Worm (Caenorhabditis elegans): Measurements from ENCODE around the gene F01F1.15.

The F01F1.15 gene

ce11 chrIII:5855637-5856179 lies 13.6 kb downstream of the F01F1.15 start, which contains the start of the genes cct-6 and alh-9 (continued):
- no peak for TF ChIP-seq nhr-90 (tag; optimal IDR thresholded peaks at IDR 0.05)
- no peak for TF ChIP-seq ztf-18 (tag; optimal IDR thresholded peaks at IDR 0.05)
- no peak for TF ChIP-seq akir-1 (GFP tag; optimal IDR thresholded peaks at IDR 0.05)
- TF ChIP-seq nfya-2 (GFP tag; IDR thresholded peaks at IDR 0.05), result no peak
- TF ChIP-seq ama-1 (optimal IDR thresholded peaks at IDR 0.05), result no peak
- no peak for TF ChIP-seq ama-1 (GFP tag; optimal IDR thresholded peaks at IDR 0.05)
- peak; percentile 61 for TF ChIP-seq F23B12.7 (tag; optimal IDR thresholded peaks at IDR 0.05; ENCODE audit: insufficient read depth)
- no peak for TF ChIP-seq F57C9.4 (tag; optimal IDR thresholded peaks at IDR 0.05)
- TF ChIP-seq pha-4 (tag; optimal IDR thresholded peaks at IDR 0.05), result peak; percentile 94
- no peak for TF ChIP-seq bed-1 (GFP tag; IDR thresholded peaks at IDR 0.05)
- TF ChIP-seq attf-5 (GFP tag; optimal IDR thresholded peaks at IDR 0.05), result peak; percentile 64
- TF ChIP-seq ztf-6 (GFP tag; IDR thresholded peaks at IDR 0.05), result no peak
- no peak for TF ChIP-seq him-1 (tag; optimal IDR thresholded peaks at IDR 0.05)
- TF ChIP-seq ZK185.1 (tag; optimal IDR thresholded peaks at IDR 0.05; ENCODE audit: poor library complexity, severe bottlenecking), result no peak
- TF ChIP-seq hmg-20 (GFP tag; IDR thresholded peaks at IDR 0.05), result no peak
- peak; percentile 77 for TF ChIP-seq hsf-1 (GFP tag; IDR thresholded peaks at IDR 0.05)
- TF ChIP-seq cebp-1 (GFP tag; IDR thresholded peaks at IDR 0.05), result peak; percentile 68; the same call in 1 of the 2 replicates
- peak; percentile 94 for TF ChIP-seq cebp-1 (tag; optimal IDR thresholded peaks at IDR 0.05)
- TF ChIP-seq pbrm-1 (GFP tag; IDR thresholded peaks at IDR 0.05), result peak; percentile 64; the same call in 1 of the 2 replicates
- TF ChIP-seq ceh-91 (GFP tag; IDR thresholded peaks at IDR 0.05), result peak; percentile 44; the same call in 1 of the 2 replicates
- peak; percentile 20; the same call in 1 of the 2 replicates for TF ChIP-seq nfyb-1 (GFP tag; IDR thresholded peaks at IDR 0.05)
- TF ChIP-seq gei-17 (GFP tag; optimal IDR thresholded peaks at IDR 0.05), result no peak
- no peak for TF ChIP-seq egl-44 (GFP tag; IDR thresholded peaks at IDR 0.05)
- no peak for TF ChIP-seq B0261.1 (tag; optimal IDR thresholded peaks at IDR 0.05)
- TF ChIP-seq xnd-1 (tag; optimal IDR thresholded peaks at IDR 0.05), result no peak
- TF ChIP-seq lin-26 (GFP tag; IDR thresholded peaks at IDR 0.05), result no peak
- TF ChIP-seq lsl-1 (GFP tag; optimal IDR thresholded peaks at IDR 0.05), result peak; percentile 55
- TF ChIP-seq F22D6.2 (tag; optimal IDR thresholded peaks at IDR 0.05), result no peak
- TF ChIP-seq fkh-3 (tag; optimal IDR thresholded peaks at IDR 0.05), result no peak
- TF ChIP-seq lag-1 (GFP tag; IDR thresholded peaks at IDR 0.05), result no peak
- TF ChIP-seq aptf-2 (GFP tag; conservative IDR thresholded peaks at IDR 0.05), result no peak
- TF ChIP-seq T26A5.8 (tag; optimal IDR thresholded peaks at IDR 0.05), result no peak
- no peak for TF ChIP-seq T07F8.4 (tag; optimal IDR thresholded peaks at IDR 0.05)
- no peak for TF ChIP-seq repo-1 (tag; optimal IDR thresholded peaks at IDR 0.05)
- TF ChIP-seq snpc-1.3 (tag; optimal IDR thresholded peaks at IDR 0.05; ENCODE audit: insufficient read depth), result no peak
- TF ChIP-seq ceh-58 (GFP tag; IDR thresholded peaks at IDR 0.05), result no peak
- TF ChIP-seq aptf-3 (GFP tag; IDR thresholded peaks at IDR 0.05), result no peak
- TF ChIP-seq Y79H2A.3 (GFP tag; conservative IDR thresholded peaks at IDR 0.05), result no peak
- no peak for TF ChIP-seq cebp-2 (GFP tag; IDR thresholded peaks at IDR 0.05)
- TF ChIP-seq K12H6.12 (tag; optimal IDR thresholded peaks at IDR 0.05), result peak; percentile 37
- TF ChIP-seq madf-10 (tag; optimal IDR thresholded peaks at IDR 0.05), result peak; percentile 2
- TF ChIP-seq zim-3 (tag; optimal IDR thresholded peaks at IDR 0.05), result no peak
- no peak for TF ChIP-seq rpc-1 (optimal IDR thresholded peaks at IDR 0.05)
- TF ChIP-seq rpc-1 (tag; optimal IDR thresholded peaks at IDR 0.05), result no peak
- TF ChIP-seq madf-6 (GFP tag; IDR thresholded peaks at IDR 0.05), result peak; percentile 62; the same call in 1 of the 2 replicates
- TF ChIP-seq ekl-4 (GFP tag; IDR thresholded peaks at IDR 0.05), result peak; percentile 23; the same call in 1 of the 2 replicates
- no peak for TF ChIP-seq ceh-100 (GFP tag; IDR thresholded peaks at IDR 0.05)
- TF ChIP-seq ccch-3 (GFP tag; optimal IDR thresholded peaks at IDR 0.05), result no peak
- TF ChIP-seq ceh-40 (GFP tag; IDR thresholded peaks at IDR 0.05), result no peak
- TF ChIP-seq die-1 (tag; optimal IDR thresholded peaks at IDR 0.05), result no peak

Data from whole organism, young adult.